Fruit fly (Drosophila melanogaster) whole organism, embryonic: ENCODE data around the gene mRpS25.

Source experiments
- BtbVII ChIP-seq: fragments of 200-800 bp; sonication (Bioruptor generic); optimal IDR thresholded peaks from 3 replicates; lab custom pipeline; 2017; ENCODE audit warnings: missing biosample characterization, mild to moderate bottlenecking, missing genetic modification characterization
- CG10274 ChIP-seq: fragments of 200-800 bp; sonication (Bioruptor generic); optimal IDR thresholded peaks from 3 replicates; lab custom pipeline; 2017; ENCODE audit warnings: missing biosample characterization, mild to moderate bottlenecking, missing genetic modification characterization
- CG13123 ChIP-seq: fragments of 200-800 bp; sonication (Bioruptor generic); optimal IDR thresholded peaks from 2 replicates; lab custom pipeline; 2016; ENCODE audit warnings: missing biosample characterization, missing genetic modification characterization
- CG1529 ChIP-seq: fragments of 200-800 bp; sonication (Bioruptor generic); optimal IDR thresholded peaks from 3 replicates; lab custom pipeline; 2018; ENCODE audit warnings: missing biosample characterization, missing genetic modification characterization
- CG17612 ChIP-seq: fragments of 200-800 bp; sonication (Bioruptor generic); IDR thresholded peaks from 2 replicates; pipeline ENCODE4 v1.3.6; 2022; ENCODE audit warnings: missing biosample characterization, missing genetic modification characterization
- CG17912 ChIP-seq: fragments of 200-800 bp; sonication (Bioruptor generic); optimal IDR thresholded peaks from 2 replicates; lab custom pipeline; 2018; ENCODE audit warnings: missing biosample characterization, mild to moderate bottlenecking, missing genetic modification characterization
- CG2712 ChIP-seq: fragments of 200-800 bp; optimal IDR thresholded peaks from 3 replicates; lab custom pipeline; 2019; ENCODE audit warnings: missing biosample characterization, mild to moderate bottlenecking, missing genetic modification characterization, moderate library complexity
- CG30431 ChIP-seq: fragments of 200-800 bp; sonication (Bioruptor generic); optimal IDR thresholded peaks from 2 replicates; lab custom pipeline; 2017; ENCODE audit warnings: missing biosample characterization, missing genetic modification characterization
- CG33557 ChIP-seq: fragments of 200-800 bp; sonication (Bioruptor generic); optimal IDR thresholded peaks from 2 replicates; lab custom pipeline; 2019; ENCODE audit warnings: missing biosample characterization, mild to moderate bottlenecking, missing genetic modification characterization, moderate library complexity
- CG4328 ChIP-seq: fragments of 200-800 bp; sonication (Bioruptor generic); optimal IDR thresholded peaks from 3 replicates; lab custom pipeline; 2017; ENCODE audit warnings: missing biosample characterization, missing genetic modification reagents, missing genetic modification characterization
- CG4360 ChIP-seq: fragments of 200-800 bp; sonication (Bioruptor generic); IDR thresholded peaks from 2 replicates; pipeline ENCODE4 v1.3.6; 2022; ENCODE audit warnings: missing biosample characterization, missing genetic modification characterization
- CG4707 ChIP-seq: fragments of 200-800 bp; sonication (Bioruptor generic); optimal IDR thresholded peaks from 2 replicates; lab custom pipeline; 2018; ENCODE audit warnings: missing biosample characterization, mild to moderate bottlenecking, missing genetic modification characterization, moderate library complexity
- CG6654 ChIP-seq: fragments of 200-800 bp; sonication (Bioruptor generic); optimal IDR thresholded peaks from 2 replicates; lab custom pipeline; 2017; ENCODE audit warnings: missing biosample characterization, mild to moderate bottlenecking, missing genetic modification characterization
- CG6854 ChIP-seq: fragments of 200-800 bp; sonication (Bioruptor generic); optimal IDR thresholded peaks from 3 replicates; lab custom pipeline; 2017; ENCODE audit warnings: missing biosample characterization, mild to moderate bottlenecking, missing genetic modification characterization
- CG7786 ChIP-seq: fragments of 200-800 bp; sonication (Bioruptor generic); optimal IDR thresholded peaks from 2 replicates; lab custom pipeline; 2016; ENCODE audit warnings: missing biosample characterization, missing genetic modification characterization
- CkIIα-i1 ChIP-seq: fragments of 200-800 bp; sonication (Bioruptor generic); IDR thresholded peaks from 2 replicates; pipeline ENCODE4 v1.3.6; 2022; ENCODE audit warnings: missing biosample characterization, missing genetic modification characterization
- Deaf1 ChIP-seq: fragments of 200-800 bp; optimal IDR thresholded peaks from 3 replicates; lab custom pipeline; 2019; ENCODE audit warnings: missing biosample characterization, mild to moderate bottlenecking, missing genetic modification characterization, moderate library complexity
- Dfd ChIP-seq, 2 experiments: fragments of >200 bp; optimal IDR thresholded peaks; 2 replicates each; lab custom pipeline; 2017; ENCODE audit warnings: missing biosample characterization in 2 of 2, missing genetic modification characterization in 2 of 2
- E2f1 ChIP-seq: fragments of 200-800 bp; sonication (Bioruptor generic); IDR thresholded peaks from 2 replicates; pipeline ENCODE4 v1.3.6; 2022; ENCODE audit warnings: missing biosample characterization, missing genetic modification characterization
- Hand ChIP-seq: fragments of 200-800 bp; sonication (Bioruptor generic); optimal IDR thresholded peaks from 2 replicates; lab custom pipeline; 2017; ENCODE audit warnings: mild to moderate bottlenecking, missing biosample characterization, missing genetic modification reagents, missing genetic modification characterization
- HmgD ChIP-seq: fragments of 200-800 bp; sonication (Bioruptor generic); optimal IDR thresholded peaks from 3 replicates; lab custom pipeline; 2016; ENCODE audit warnings: missing biosample characterization, missing genetic modification characterization
- Max ChIP-seq: fragments of 200-800 bp; sonication (Bioruptor generic); optimal IDR thresholded peaks from 2 replicates; lab custom pipeline; 2016; ENCODE audit warnings: missing biosample characterization, mild to moderate bottlenecking, missing genetic modification characterization
- Mes4 ChIP-seq: fragments of 200-800 bp; sonication (Bioruptor generic); optimal IDR thresholded peaks from 2 replicates; lab custom pipeline; 2016; ENCODE audit warnings: missing biosample characterization, missing genetic modification characterization
- NC2α ChIP-seq: fragments of 200-800 bp; sonication (Bioruptor generic); optimal IDR thresholded peaks from 2 replicates; lab custom pipeline; 2016; ENCODE audit warnings: missing biosample characterization, missing genetic modification characterization
- NC2β ChIP-seq: fragments of 200-800 bp; sonication (Bioruptor generic); optimal IDR thresholded peaks from 2 replicates; lab custom pipeline; 2016; ENCODE audit warnings: missing biosample characterization, missing genetic modification characterization
- Nf-YA ChIP-seq: fragments of 200-800 bp; sonication (Bioruptor generic); IDR thresholded peaks from 2 replicates; pipeline ENCODE4 v1.3.6; 2022; ENCODE audit warnings: missing biosample characterization, missing genetic modification characterization
- Nf-YB ChIP-seq: fragments of 200-800 bp; sonication (Bioruptor generic); optimal IDR thresholded peaks from 3 replicates; lab custom pipeline; 2019; ENCODE audit warnings: missing biosample characterization, mild to moderate bottlenecking, missing genetic modification characterization, moderate library complexity
- Taf1 ChIP-seq: fragments of 200-800 bp; sonication (Bioruptor generic); IDR thresholded peaks from 2 replicates; pipeline ENCODE4 v1.3.6; 2022; ENCODE audit warnings: missing biosample characterization, missing genetic modification characterization
- Vsx1 ChIP-seq: fragments of 200-800 bp; sonication (Bioruptor generic); optimal IDR thresholded peaks from 2 replicates; lab custom pipeline; 2017; ENCODE audit warnings: missing biosample characterization, mild to moderate bottlenecking, missing genetic modification characterization, missing genetic modification reagents
- Xbp1 ChIP-seq: fragments of 200-800 bp; sonication (Bioruptor generic); optimal IDR thresholded peaks from 3 replicates; lab custom pipeline; 2016; ENCODE audit warnings: missing biosample characterization, mild to moderate bottlenecking, missing genetic modification characterization
- al ChIP-seq: fragments of 200-800 bp; sonication (Bioruptor generic); IDR thresholded peaks from 2 replicates; pipeline ENCODE4 v1.3.6; 2022; ENCODE audit warnings: missing biosample characterization, missing genetic modification characterization
- bbx ChIP-seq: fragments of 200-800 bp; sonication (Bioruptor generic); IDR thresholded peaks from 2 replicates; pipeline ENCODE4 v1.3.6; 2022; ENCODE audit warnings: missing biosample characterization, missing genetic modification characterization; ENCODE audit not compliant: partially characterized antibody
- crol ChIP-seq: fragments of 200-800 bp; sonication (Bioruptor generic); IDR thresholded peaks from 2 replicates; pipeline ENCODE4 v1.3.6; 2022; ENCODE audit warnings: missing biosample characterization, missing genetic modification characterization
- dimm ChIP-seq: fragments of 200-800 bp; sonication (Bioruptor generic); IDR thresholded peaks from 2 replicates; pipeline ENCODE4 v1.3.6; 2022; ENCODE audit warnings: missing biosample characterization, missing genetic modification characterization
- ems ChIP-seq: fragments of 200-800 bp; sonication (Bioruptor generic); optimal IDR thresholded peaks from 3 replicates; lab custom pipeline; 2016; ENCODE audit warnings: missing biosample characterization, missing genetic modification characterization
- fu2 ChIP-seq: fragments of 200-800 bp; sonication (Bioruptor generic); optimal IDR thresholded peaks from 2 replicates; lab custom pipeline; 2016; ENCODE audit warnings: missing biosample characterization, missing genetic modification characterization
- gsb ChIP-seq: fragments of 200-800 bp; sonication (Bioruptor generic); IDR thresholded peaks from 2 replicates; pipeline ENCODE4 v1.3.6; 2022; ENCODE audit warnings: missing biosample characterization, missing genetic modification characterization
- h ChIP-seq: fragments of >200 bp; optimal IDR thresholded peaks from 2 replicates; lab custom pipeline; 2017
- hkb ChIP-seq, 2 experiments: fragments of 200-800 bp in 1 of 2; fragments of >200 bp in 1 of 2; sonication (Bioruptor generic) in 1 of 2; IDR thresholded peaks in 1 of 2; optimal IDR thresholded peaks in 1 of 2; 2 replicates each; pipeline versions ENCODE4 v1.3.6 to Lab custom; 2017 to 2022; ENCODE audit warnings: missing biosample characterization in 1 of 2, missing genetic modification characterization in 1 of 2
- knrl ChIP-seq: fragments of 200-800 bp; sonication (Bioruptor generic); IDR thresholded peaks from 3 replicates; pipeline ENCODE4 v1.3.6; 2022; ENCODE audit warnings: missing biosample characterization, missing genetic modification characterization; ENCODE audit not compliant: partially characterized antibody
- lab ChIP-seq: fragments of 200-800 bp; sonication (Bioruptor generic); optimal IDR thresholded peaks from 3 replicates; lab custom pipeline; 2017; ENCODE audit warnings: missing biosample characterization, missing genetic modification characterization, mild to moderate bottlenecking, moderate library complexity, missing genetic modification reagents
- mld ChIP-seq: fragments of 200-800 bp; sonication (Bioruptor generic); IDR thresholded peaks from 3 replicates; pipeline ENCODE4 v1.3.6; 2022; ENCODE audit warnings: missing biosample characterization, missing genetic modification characterization; ENCODE audit not compliant: partially characterized antibody
- nau ChIP-seq: fragments of 200-800 bp; sonication (Bioruptor generic); optimal IDR thresholded peaks from 3 replicates; lab custom pipeline; 2017; ENCODE audit warnings: missing biosample characterization, mild to moderate bottlenecking, missing genetic modification characterization, missing genetic modification reagents
- oc ChIP-seq: fragments of 200-800 bp; sonication (Bioruptor generic); optimal IDR thresholded peaks from 2 replicates; lab custom pipeline; 2018; ENCODE audit warnings: missing biosample characterization, mild to moderate bottlenecking, missing genetic modification characterization, moderate library complexity
- peb ChIP-seq: fragments of 200-800 bp; sonication (Bioruptor generic); IDR thresholded peaks from 2 replicates; pipeline ENCODE4 v1.3.6; 2022; ENCODE audit warnings: missing biosample characterization, missing genetic modification characterization
- pita ChIP-seq: fragments of 200-800 bp; sonication (Bioruptor generic); optimal IDR thresholded peaks from 2 replicates; lab custom pipeline; 2017; ENCODE audit warnings: missing biosample characterization, mild to moderate bottlenecking, missing genetic modification characterization
- pum ChIP-seq: fragments of 200-800 bp; sonication (Bioruptor generic); optimal IDR thresholded peaks from 2 replicates; lab custom pipeline; 2016; ENCODE audit warnings: missing biosample characterization, missing genetic modification characterization
- sd ChIP-seq: fragments of 200-800 bp; sonication (Bioruptor generic); optimal IDR thresholded peaks from 3 replicates; lab custom pipeline; 2018; ENCODE audit warnings: missing biosample characterization, mild to moderate bottlenecking, missing genetic modification characterization, moderate library complexity
- toy ChIP-seq: fragments of 200-800 bp; sonication (Bioruptor generic); IDR thresholded peaks from 2 replicates; pipeline ENCODE4 v1.3.6; 2022; ENCODE audit warnings: missing biosample characterization, missing genetic modification characterization
- trh ChIP-seq: fragments of 200-800 bp; sonication (Bioruptor generic); optimal IDR thresholded peaks from 2 replicates; lab custom pipeline; 2016; ENCODE audit warnings: missing biosample characterization, missing genetic modification characterization

Gene mRpS25

DNA sequence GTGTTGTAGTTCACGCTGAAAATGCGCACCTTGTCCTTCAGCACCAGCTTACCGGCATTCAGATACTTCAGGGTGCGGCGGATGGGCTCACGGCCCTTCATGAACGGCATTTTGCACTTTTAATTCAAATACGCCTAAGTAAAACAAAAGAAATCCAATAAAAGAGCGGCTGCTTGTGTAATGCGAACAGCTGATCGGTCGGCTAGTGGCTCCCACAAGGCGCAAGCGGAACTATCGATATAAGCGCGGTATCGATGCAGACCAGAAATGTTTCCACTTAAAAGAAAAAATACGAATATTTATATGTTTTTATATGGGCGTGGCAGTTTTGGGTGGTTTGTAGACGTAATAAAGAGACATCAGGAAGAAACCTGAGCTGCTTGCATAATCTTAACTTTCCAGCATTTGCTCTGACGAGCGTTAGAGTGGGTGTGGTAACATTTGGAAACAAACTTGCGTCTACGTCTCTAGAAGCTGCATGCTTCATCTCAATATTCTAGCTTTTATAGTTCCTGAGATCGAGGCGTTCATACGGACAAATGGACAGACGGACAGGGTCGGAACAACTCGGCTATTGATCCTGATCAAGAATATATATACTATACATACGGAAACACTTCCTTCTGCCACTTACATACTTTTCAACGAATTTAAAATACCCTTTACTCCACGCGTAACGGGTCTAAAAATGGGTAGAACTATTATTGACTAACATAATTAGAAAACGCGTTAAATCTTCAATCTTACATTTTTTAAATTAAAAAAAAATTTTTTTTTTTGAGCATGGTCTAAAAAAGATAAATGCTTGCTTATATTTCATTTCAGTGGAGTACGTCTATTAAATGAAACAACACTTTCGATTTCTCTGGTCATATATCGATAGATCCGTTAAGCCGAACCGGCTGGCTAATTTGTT, at the start of gene mRpS25, which contains the start of gene nmdyn-D6 (continued):
- TF ChIP-seq Nf-YA (GFP tag; lab: Robert Waterston, UW): no peak
- no peak for TF ChIP-seq Hand (GFP tag; lab: Kevin White, UChicago)
- TF ChIP-seq pum (GFP tag; lab: Kevin White, UChicago): no peak
- TF ChIP-seq oc (tag; lab: Kevin White, UChicago): no peak
- TF ChIP-seq dimm (GFP tag; lab: Robert Waterston, UW): no peak
- no peak for TF ChIP-seq CkIIα-i1 (GFP tag; lab: Robert Waterston, UW)
- TF ChIP-seq NC2α: no peak
- no peak for TF ChIP-seq Max (GFP tag; lab: Kevin White, UChicago)
- no peak for TF ChIP-seq CG4360
- TF ChIP-seq pita (GFP tag; lab: Kevin White, UChicago): no peak
- no peak for TF ChIP-seq peb
- TF ChIP-seq bbx (GFP tag; lab: Robert Waterston, UW): peak; percentile 61; the same call in 1 of the 2 replicates
- TF ChIP-seq Deaf1: no peak
- TF ChIP-seq crol (GFP tag; lab: Robert Waterston, UW): no peak
- no peak for TF ChIP-seq CG6854 (GFP tag; lab: Kevin White, UChicago)
- no peak for TF ChIP-seq CG17612 (GFP tag; lab: Robert Waterston, UW)
- TF ChIP-seq h: no peak
- peak; percentile 31 for TF ChIP-seq CG30431 (GFP tag; lab: Kevin White, UChicago)
- TF ChIP-seq al: no peak
- no peak for TF ChIP-seq lab (GFP tag; lab: Kevin White, UChicago)
- TF ChIP-seq CG4328 (GFP tag; lab: Kevin White, UChicago): no peak
- TF ChIP-seq trh (GFP tag; lab: Kevin White, UChicago): no peak
- no peak for TF ChIP-seq toy (GFP tag; lab: Robert Waterston, UW)
- no peak for TF ChIP-seq Dfd (GFP tag; optimal IDR thresholded peaks at IDR 0.05; lab: Kevin White, UChicago)
- no peak for TF ChIP-seq Nf-YB (GFP tag; lab: Kevin White, UChicago)
- no peak for TF ChIP-seq CG17912 (GFP tag; lab: Kevin White, UChicago)
- no peak for TF ChIP-seq gsb (GFP tag; lab: Robert Waterston, UW)
- TF ChIP-seq mld (GFP tag; lab: Robert Waterston, UW): no peak
- no peak for TF ChIP-seq CG1529 (GFP tag; lab: Kevin White, UChicago)
- TF ChIP-seq HmgD (GFP tag; lab: Kevin White, UChicago): no peak
- peak; percentile 40; the same call in 2 of the 3 replicates for TF ChIP-seq knrl (GFP tag; lab: Robert Waterston, UW)
- no peak for TF ChIP-seq Mes4 (GFP tag; lab: Kevin White, UChicago)
- no peak for TF ChIP-seq fu2 (GFP tag; lab: Kevin White, UChicago)
- TF ChIP-seq CG10274 (GFP tag; lab: Kevin White, UChicago): no peak
- no peak for TF ChIP-seq CG13123 (GFP tag; lab: Kevin White, UChicago)
- TF ChIP-seq CG33557 (GFP tag; lab: Kevin White, UChicago): no peak
- peak; percentile 18 for TF ChIP-seq CG7786 (GFP tag; lab: Kevin White, UChicago)
- TF ChIP-seq Xbp1 (GFP tag; lab: Kevin White, UChicago): peak; percentile 54
- TF ChIP-seq nau (GFP tag; lab: Kevin White, UChicago): no peak
- no peak for TF ChIP-seq ems (GFP tag; lab: Kevin White, UChicago)
- TF ChIP-seq NC2β (GFP tag; lab: Kevin White, UChicago): no peak
- TF ChIP-seq CG2712 (tag; lab: Kevin White, UChicago): peak; percentile 20
- no peak for TF ChIP-seq hkb (optimal IDR thresholded peaks at IDR 0.05; lab: Kevin White, UChicago)
- no peak for TF ChIP-seq hkb (GFP tag; IDR thresholded peaks at IDR 0.05; lab: Robert Waterston, UW)
- TF ChIP-seq Taf1: no peak
- TF ChIP-seq CG6654 (GFP tag; lab: Kevin White, UChicago): no peak
- TF ChIP-seq sd (tag; lab: Kevin White, UChicago): no peak
- peak; percentile 15 for TF ChIP-seq Vsx1 (GFP tag; lab: Kevin White, UChicago)
- no peak for TF ChIP-seq BtbVII (GFP tag; lab: Kevin White, UChicago)
- no peak for TF ChIP-seq CG4707 (GFP tag; lab: Kevin White, UChicago)
- TF ChIP-seq E2f1: no peak
